Worm (Caenorhabditis elegans) whole organism, L3 larva: Measurements from ENCODE around the gene rpl-7A.
"Not testable (repeated sequence)": the region's sequence is repeated elsewhere in the genome, so short reads cannot be mapped to it uniquely, and the experiment has no call there.

ENCODE experiments used
- R02D3.7 ChIP-seq: fragments of 150-350 bp; optimal IDR thresholded peaks from 2 replicates; lab custom pipeline; 2014; ENCODE audit warnings: missing biosample characterization, missing genetic modification characterization
- ZK546.5 ChIP-seq: sonication (generic microtip); optimal IDR thresholded peaks from 2 replicates; lab custom pipeline; 2017; ENCODE audit warnings: missing biosample characterization, missing genetic modification characterization
- ama-1 ChIP-seq: fragments of 150-350 bp; optimal IDR thresholded peaks from 2 replicates; lab custom pipeline; 2018
- ceh-28 ChIP-seq: fragments of 150-350 bp; optimal IDR thresholded peaks from 2 replicates; lab custom pipeline; 2014; ENCODE audit warnings: missing biosample characterization, missing genetic modification reagents, missing genetic modification characterization
- ceh-82 ChIP-seq: fragments of 150-350 bp; optimal IDR thresholded peaks from 2 replicates; lab custom pipeline; 2014; ENCODE audit warnings: missing biosample characterization, missing genetic modification characterization
- ceh-9 ChIP-seq: sonication (generic microtip); optimal IDR thresholded peaks from 2 replicates; lab custom pipeline; 2018; ENCODE audit warnings: missing biosample characterization, missing genetic modification characterization
- daf-12 ChIP-seq: fragments of 150-350 bp; optimal IDR thresholded peaks from 2 replicates; lab custom pipeline; 2014; ENCODE audit warnings: missing biosample characterization, missing genetic modification reagents, missing genetic modification characterization
- egl-27 ChIP-seq: sonication (generic microtip); optimal IDR thresholded peaks from 4 replicates; lab custom pipeline; 2017; ENCODE audit warnings: missing biosample characterization, missing genetic modification reagents, missing genetic modification characterization
- elt-2 ChIP-seq: sonication (generic microtip); optimal IDR thresholded peaks from 2 replicates; lab custom pipeline; 2016; ENCODE audit warnings: missing genetic modification reagents, mild to moderate bottlenecking, missing genetic modification characterization, missing compliant biosample characterization
- elt-3 ChIP-seq, 3 experiments: fragments of 150-350 bp in 1 of 3; sonication (generic microtip) in 2 of 3; optimal IDR thresholded peaks; 2 replicates in 2 of 3; 4 replicates in 1 of 3; lab custom pipeline; 2014 to 2017; ENCODE audit warnings: missing biosample characterization in 3 of 3, missing genetic modification characterization in 3 of 3
- eor-1 ChIP-seq, 2 experiments: fragments of 150-350 bp; optimal IDR thresholded peaks; 2 replicates each; lab custom pipeline; 2014 to 2018; ENCODE audit warnings: missing biosample characterization in 2 of 2, missing genetic modification characterization in 2 of 2
- fos-1 ChIP-seq: fragments of 150-350 bp; optimal IDR thresholded peaks from 2 replicates; lab custom pipeline; 2014; ENCODE audit warnings: missing biosample characterization, missing genetic modification characterization
- jun-1 ChIP-seq: fragments of 150-350 bp; optimal IDR thresholded peaks from 2 replicates; lab custom pipeline; 2014; ENCODE audit warnings: missing biosample characterization, missing genetic modification reagents, missing genetic modification characterization
- lin-15B ChIP-seq: fragments of 150-350 bp; optimal IDR thresholded peaks from 2 replicates; lab custom pipeline; 2014; ENCODE audit warnings: missing biosample characterization, missing genetic modification characterization
- lsy-12 ChIP-seq: sonication (generic microtip); optimal IDR thresholded peaks from 2 replicates; lab custom pipeline; 2016; ENCODE audit warnings: mild to moderate bottlenecking, missing genetic modification characterization, missing compliant biosample characterization
- mml-1 ChIP-seq: fragments of 150-350 bp; sonication (generic microtip); optimal IDR thresholded peaks from 3 replicates; lab custom pipeline; 2014; ENCODE audit warnings: missing biosample characterization, missing genetic modification characterization
- nfya-1 ChIP-seq: sonication (generic microtip); optimal IDR thresholded peaks from 2 replicates; lab custom pipeline; 2017; ENCODE audit warnings: missing genetic modification characterization, mild to moderate bottlenecking, missing compliant biosample characterization, antibody characterized with exemption, moderate library complexity; ENCODE audit not compliant: insufficient read depth
- nhr-11 ChIP-seq: fragments of 150-350 bp; optimal IDR thresholded peaks from 2 replicates; lab custom pipeline; 2014; ENCODE audit warnings: missing biosample characterization, missing genetic modification characterization
- nhr-12 ChIP-seq: fragments of 150-350 bp; optimal IDR thresholded peaks from 2 replicates; lab custom pipeline; 2014; ENCODE audit warnings: missing biosample characterization, missing genetic modification characterization
- nhr-23 ChIP-seq: fragments of 150-350 bp; optimal IDR thresholded peaks from 2 replicates; lab custom pipeline; 2014; ENCODE audit warnings: missing biosample characterization, missing genetic modification reagents, missing genetic modification characterization
- nhr-237 ChIP-seq: fragments of 150-350 bp; optimal IDR thresholded peaks from 2 replicates; lab custom pipeline; 2014; ENCODE audit warnings: missing biosample characterization, missing genetic modification characterization
- nhr-25 ChIP-seq: sonication (generic microtip); optimal IDR thresholded peaks from 2 replicates; lab custom pipeline; 2017; ENCODE audit warnings: missing biosample characterization, missing genetic modification characterization
- nhr-28 ChIP-seq: fragments of 150-350 bp; optimal IDR thresholded peaks from 2 replicates; lab custom pipeline; 2014; ENCODE audit warnings: missing biosample characterization, missing genetic modification characterization
- nhr-43 ChIP-seq: sonication (generic microtip); optimal IDR thresholded peaks from 2 replicates; lab custom pipeline; 2016; ENCODE audit warnings: mild to moderate bottlenecking, missing genetic modification characterization, missing compliant biosample characterization; ENCODE audit not compliant: poor library complexity, severe bottlenecking
- nhr-67 ChIP-seq: fragments of 150-350 bp; optimal IDR thresholded peaks from 2 replicates; lab custom pipeline; 2014; ENCODE audit warnings: missing biosample characterization, missing genetic modification characterization
- nhr-76 ChIP-seq: fragments of 150-350 bp; sonication (generic microtip); optimal IDR thresholded peaks from 5 replicates; lab custom pipeline; 2014; ENCODE audit warnings: missing biosample characterization, missing genetic modification characterization
- pha-4 ChIP-seq: fragments of 150-350 bp; optimal IDR thresholded peaks from 2 replicates; lab custom pipeline; 2014; ENCODE audit warnings: missing biosample characterization, missing genetic modification reagents, missing genetic modification characterization
- pqm-1 ChIP-seq: fragments of 150-350 bp; optimal IDR thresholded peaks from 2 replicates; lab custom pipeline; 2017; ENCODE audit warnings: missing biosample characterization, missing genetic modification characterization, inconsistent platforms
- snpc-4 ChIP-seq: fragments of 150-350 bp; optimal IDR thresholded peaks from 2 replicates; lab custom pipeline; 2014; ENCODE audit warnings: missing biosample characterization, missing genetic modification characterization
- tbx-2 ChIP-seq: sonication (generic microtip); optimal IDR thresholded peaks from 2 replicates; lab custom pipeline; 2016; ENCODE audit warnings: mild to moderate bottlenecking, missing genetic modification characterization, missing compliant biosample characterization
- unc-39 ChIP-seq: sonication (generic microtip); optimal IDR thresholded peaks from 4 replicates; lab custom pipeline; 2017; ENCODE audit warnings: missing biosample characterization, missing genetic modification characterization
- unc-62 ChIP-seq: fragments of 150-350 bp; sonication (generic microtip); optimal IDR thresholded peaks from 4 replicates; lab custom pipeline; 2014; ENCODE audit warnings: missing biosample characterization, missing genetic modification reagents, missing genetic modification characterization
- zag-1 ChIP-seq: fragments of 150-350 bp; optimal IDR thresholded peaks from 2 replicates; lab custom pipeline; 2014; ENCODE audit warnings: missing biosample characterization, missing genetic modification characterization
- ztf-11 ChIP-seq: fragments of 150-350 bp; optimal IDR thresholded peaks from 2 replicates; lab custom pipeline; 2014; ENCODE audit warnings: missing biosample characterization, missing genetic modification characterization

Gene rpl-7A

DNA sequence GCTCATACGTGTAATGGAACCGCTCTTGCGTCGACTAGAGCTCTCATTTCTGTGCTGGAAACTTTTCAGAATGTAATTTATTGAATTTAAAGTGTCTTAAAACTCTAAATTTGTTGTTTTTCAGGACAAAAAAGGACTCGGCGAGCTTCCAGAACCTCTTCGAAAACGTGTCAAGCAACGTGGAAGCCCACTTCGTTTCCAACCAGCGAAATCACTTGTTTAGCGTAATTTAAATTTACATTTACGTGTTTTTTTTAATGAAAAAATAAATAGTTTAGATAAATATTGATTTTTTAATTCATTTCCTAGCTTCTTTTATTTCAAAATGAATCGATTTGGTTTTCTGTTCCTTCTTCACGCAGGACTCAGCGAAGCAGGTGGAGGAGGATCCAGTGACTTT is 30.7 kb downstream of the rpl-7A start, which contains the start of gene F55F10.3:
TSS of gene F55F10.3 (plus strand) at position 301 of the 400 bp plus-strand sequence.
- TF ChIP-seq pqm-1 (tag; lab: Kevin White, UChicago) (no peak), nhr-237 (tag; lab: Kevin White, UChicago) (no peak), ZK546.5 (tag; lab: Kevin White, UChicago) (no peak), nhr-28 (tag; lab: Kevin White, UChicago) (no peak), elt-3 (tag; optimal IDR thresholded peaks at IDR 0.05; lab: Kevin White, UChicago) (no peak), jun-1 (tag; lab: Kevin White, UChicago) (no peak)

DNA sequence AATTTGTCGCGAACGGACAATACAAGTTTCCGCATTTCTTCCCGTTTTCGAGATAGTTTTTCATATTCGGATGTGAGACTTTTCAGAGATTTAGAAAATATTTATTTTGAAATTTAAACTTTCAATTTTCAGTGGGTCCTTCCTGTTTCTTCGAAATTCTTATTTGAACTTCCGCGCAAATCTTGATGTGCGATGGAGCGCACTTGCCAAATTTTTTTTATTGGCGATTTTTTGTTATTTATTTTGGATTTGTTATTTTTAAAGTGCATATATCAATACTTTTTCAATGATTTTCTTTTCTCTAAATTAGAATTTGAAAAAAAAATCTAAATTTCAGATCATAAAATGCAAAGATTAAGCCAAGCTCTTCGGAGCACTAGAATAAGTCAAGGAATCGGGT is 33.1 kb downstream of the rpl-7A start, which contains the start of gene sars-2:
TSS of gene sars-2 (plus strand) at position 341 of the 400 bp plus-strand sequence.
- TF ChIP-seq daf-12 (tag; lab: Kevin White, UChicago) (no peak), nfya-1 (tag; lab: Kevin White, UChicago) (peak; percentile 59), nhr-23 (tag; lab: Kevin White, UChicago) (peak; percentile 7), pha-4 (peak; percentile 76), lin-15B (tag; lab: Kevin White, UChicago) (peak; percentile 66), R02D3.7 (no peak)

DNA sequence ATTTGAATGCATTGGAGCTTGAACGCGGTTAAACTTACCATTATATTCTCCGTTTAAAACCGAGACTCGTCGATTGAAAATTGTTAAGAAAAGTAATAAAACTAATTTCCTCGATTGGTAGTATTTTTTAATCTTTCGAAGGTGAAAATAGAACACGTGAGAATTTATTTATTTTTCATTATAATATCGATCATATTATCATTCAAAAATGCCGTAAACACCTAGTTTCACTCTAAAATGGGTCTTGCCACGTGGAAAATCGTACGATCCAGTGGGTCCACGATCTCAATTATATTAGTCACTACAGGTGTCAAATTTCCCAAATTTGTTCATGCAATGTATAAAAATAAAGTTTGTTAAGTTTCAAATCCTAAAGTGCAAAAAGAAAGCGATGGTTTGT is 33.5 kb downstream of the rpl-7A start, which contains the start of gene W03B1.9:
TSS of gene W03B1.9 (minus strand) at position 101 of the 400 bp plus-strand sequence.
- TF ChIP-seq nhr-11 (no peak), tbx-2 (tag; lab: Kevin White, UChicago) (no peak), ZK546.5 (tag; lab: Kevin White, UChicago) (no peak), snpc-4 (tag; lab: Kevin White, UChicago) (no peak), ceh-9 (no peak), nhr-23 (tag; lab: Kevin White, UChicago) (no peak), nhr-76 (tag; lab: Kevin White, UChicago) (no peak), nhr-25 (tag; lab: Kevin White, UChicago) (no peak), unc-39 (tag; lab: Kevin White, UChicago) (no peak), unc-62 (GFP tag; lab: Kevin White, UChicago) (no peak), zag-1 (tag; lab: Kevin White, UChicago) (no peak), nhr-43 (tag; lab: Kevin White, UChicago) (no peak), lsy-12 (tag; lab: Kevin White, UChicago) (no peak), pqm-1 (tag; lab: Kevin White, UChicago) (no peak), ztf-11 (no peak), egl-27 (tag; lab: Kevin White, UChicago) (no peak), ceh-82 (no peak), elt-2 (tag; lab: Kevin White, UChicago) (no peak)

DNA sequence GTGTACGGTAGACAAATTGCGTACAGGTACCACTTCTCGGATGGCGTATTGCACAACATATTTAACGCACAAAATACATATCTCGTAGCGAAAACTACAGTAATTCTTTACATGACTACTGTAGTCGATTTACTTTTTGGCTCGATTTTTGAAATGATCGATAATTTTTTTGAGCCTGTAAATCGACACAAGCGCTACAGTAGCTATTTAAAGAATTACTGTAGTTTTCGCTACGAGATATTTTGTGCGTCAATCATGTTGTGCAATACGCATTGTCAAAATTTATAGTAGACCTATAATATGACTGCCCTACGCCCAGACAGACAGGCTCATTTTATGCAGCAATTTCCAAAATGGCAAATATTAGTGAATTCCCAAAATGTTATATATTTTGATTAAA is 42.2 kb downstream of the rpl-7A start, which contains the start of gene W03B1.5:
TSS of gene W03B1.5 (plus strand) at position 301 of the 400 bp plus-strand sequence.
- TF ChIP-seq elt-3 (tag; optimal IDR thresholded peaks at IDR 0.05; lab: Kevin White, UChicago); pha-4; ZK546.5 (tag; lab: Kevin White, UChicago): not testable (repeated sequence)

DNA sequence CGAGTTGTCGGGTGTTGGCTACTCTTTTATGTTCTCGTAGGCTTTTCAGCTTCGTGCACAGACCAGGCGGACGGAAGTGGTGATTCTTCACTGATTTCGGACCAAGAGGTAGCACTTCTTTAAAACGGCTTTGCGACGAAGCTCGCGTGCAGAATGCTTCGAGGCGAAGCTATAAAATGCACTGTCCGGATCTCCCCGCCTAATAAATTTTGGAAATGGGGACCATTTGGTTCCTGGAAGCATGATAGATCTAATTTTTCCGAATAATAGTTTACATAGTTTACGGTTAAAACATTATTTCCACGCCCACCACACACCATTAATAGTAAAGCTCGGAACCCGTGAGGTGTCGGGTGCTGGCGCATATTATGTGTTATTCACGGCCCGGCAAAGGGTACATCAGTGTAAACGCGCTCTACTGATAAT is 42.8 kb downstream of the rpl-7A start:
- TF ChIP-seq ama-1, result peak; percentile 88
- no peak for TF ChIP-seq unc-39 (tag; lab: Kevin White, UChicago)
- no peak for TF ChIP-seq nhr-28 (tag; lab: Kevin White, UChicago)

DNA sequence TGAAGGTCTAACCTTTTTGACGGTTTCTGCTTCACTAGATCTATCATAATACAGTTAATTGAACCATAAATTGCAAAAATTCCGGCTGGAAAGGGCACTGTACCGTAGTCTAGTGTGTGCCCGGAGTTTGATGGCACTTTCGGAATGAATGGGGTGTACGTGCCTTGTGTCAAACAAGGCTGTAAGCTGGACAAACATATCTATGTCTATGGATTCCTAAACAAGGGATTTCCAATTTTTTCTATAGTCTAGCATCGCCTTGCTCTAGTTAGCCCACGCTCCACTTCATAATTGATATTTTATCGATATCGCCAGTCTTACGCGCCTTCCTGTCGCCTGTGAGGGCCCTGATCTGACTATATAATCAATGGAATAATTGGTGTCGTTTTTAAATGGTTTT is 43.9 kb downstream of the rpl-7A start, which contains the start of gene oac-52:
TSS of gene oac-52 (minus strand) at position 101 of the 400 bp plus-strand sequence.
- TF ChIP-seq unc-62 (GFP tag; lab: Kevin White, UChicago) (no peak), nhr-67 (tag; lab: Kevin White, UChicago) (no peak), snpc-4 (tag; lab: Kevin White, UChicago) (no peak)

DNA sequence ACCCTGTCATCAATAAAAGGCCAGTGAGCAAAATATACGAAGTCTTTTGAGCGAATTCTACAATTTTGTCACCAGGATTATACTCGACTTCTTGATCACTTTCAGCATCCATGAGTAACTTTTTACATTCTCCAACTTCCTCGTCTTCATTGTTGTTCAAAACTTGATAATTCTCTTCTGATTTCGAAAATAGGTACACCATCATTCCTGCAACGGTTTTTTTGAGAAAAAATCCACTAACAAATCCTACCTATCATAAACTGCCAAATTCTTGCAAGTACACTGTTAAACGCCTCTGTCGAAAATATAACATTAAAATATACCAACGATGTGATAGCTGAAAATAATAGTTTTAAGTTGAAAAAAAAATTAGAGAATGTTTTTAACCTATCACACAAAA is 45.6 kb downstream of the rpl-7A start:
- TF ChIP-seq nhr-76 (tag; lab: Kevin White, UChicago) (no peak), nhr-12 (tag; lab: Kevin White, UChicago) (no peak), egl-27 (tag; lab: Kevin White, UChicago) (no peak), ZK546.5 (tag; lab: Kevin White, UChicago) (no peak), nhr-237 (tag; lab: Kevin White, UChicago) (no peak), fos-1 (no peak), ceh-28 (tag; lab: Kevin White, UChicago) (no peak), unc-39 (tag; lab: Kevin White, UChicago) (no peak), nhr-43 (tag; lab: Kevin White, UChicago) (no peak), mml-1 (no peak), zag-1 (tag; lab: Kevin White, UChicago) (no peak), tbx-2 (tag; lab: Kevin White, UChicago) (no peak), eor-1 (tag; optimal IDR thresholded peaks at IDR 0.05; lab: Kevin White, UChicago) (no peak)
